Fruit fly (Drosophila melanogaster) whole organism, wandering third instar larva: ENCODE measurements around the gene Tim17a1.

ENCODE experiments used
- Abd-B ChIP-seq: fragments of >200 bp; optimal IDR thresholded peaks from 2 replicates; lab custom pipeline; 2017; ENCODE audit warnings: missing biosample characterization, missing genetic modification characterization
- CG32264 ChIP-seq: fragments of 200-800 bp; sonication (Bioruptor generic); optimal IDR thresholded peaks from 2 replicates; lab custom pipeline; 2016; ENCODE audit warnings: missing biosample characterization, missing genetic modification characterization
- CG9705 ChIP-seq: fragments of 200-800 bp; sonication (Bioruptor generic); optimal IDR thresholded peaks from 2 replicates; lab custom pipeline; 2018; ENCODE audit warnings: missing biosample characterization, mild to moderate bottlenecking, missing genetic modification characterization
- CrebA ChIP-seq: fragments of 200-800 bp; sonication (Bioruptor generic); optimal IDR thresholded peaks from 2 replicates; lab custom pipeline; 2016; ENCODE audit warnings: missing biosample characterization, mild to moderate bottlenecking, missing genetic modification characterization, borderline replicate concordance
- Dfd ChIP-seq: fragments of >200 bp; optimal IDR thresholded peaks from 2 replicates; lab custom pipeline; 2017; ENCODE audit warnings: missing biosample characterization, missing genetic modification characterization
- Dif ChIP-seq: fragments of 200-275, 200-300 bp; sonication (Bioruptor generic); optimal IDR thresholded peaks from 2 replicates; lab custom pipeline; 2018; ENCODE audit warnings: missing biosample characterization, missing genetic modification characterization; ENCODE audit not compliant: partially characterized antibody
- GATAd ChIP-seq: sonication (Bioruptor generic); optimal IDR thresholded peaks from 2 replicates; lab custom pipeline; 2016; ENCODE audit warnings: missing biosample characterization, missing genetic modification characterization
- HLH106 ChIP-seq: fragments of 200-800 bp; optimal IDR thresholded peaks from 3 replicates; lab custom pipeline; 2019; ENCODE audit warnings: missing biosample characterization, mild to moderate bottlenecking, missing genetic modification characterization, moderate library complexity
- Hnf4 ChIP-seq: fragments of 200-800 bp; sonication (Bioruptor generic); optimal IDR thresholded peaks from 2 replicates; lab custom pipeline; 2016; ENCODE audit warnings: missing biosample characterization, mild to moderate bottlenecking, missing genetic modification characterization
- Hr78 ChIP-seq: fragments of >200 bp; optimal IDR thresholded peaks from 2 replicates; lab custom pipeline; 2017; ENCODE audit warnings: missing biosample characterization, missing genetic modification characterization
- Hr83 ChIP-seq: fragments of 200-300 bp; sonication (Bioruptor generic); optimal IDR thresholded peaks from 2 replicates; lab custom pipeline; 2016; ENCODE audit warnings: missing biosample characterization, mild to moderate bottlenecking, missing genetic modification characterization, moderate library complexity; ENCODE audit not compliant: poor library complexity, severe bottlenecking
- Jra ChIP-seq: sonication (Bioruptor generic); optimal IDR thresholded peaks from 2 replicates; lab custom pipeline; 2016; ENCODE audit warnings: missing biosample characterization, missing genetic modification characterization
- Mio ChIP-seq: sonication (Bioruptor generic); optimal IDR thresholded peaks from 2 replicates; lab custom pipeline; 2016; ENCODE audit warnings: missing biosample characterization, missing genetic modification characterization
- Myc ChIP-seq: fragments of >200 bp; optimal IDR thresholded peaks from 2 replicates; lab custom pipeline; 2017
- N ChIP-seq: fragments of >200 bp; optimal IDR thresholded peaks from 2 replicates; lab custom pipeline; 2018; ENCODE audit warnings: missing biosample characterization, missing external identifiers, missing genetic modification characterization
- OdsH ChIP-seq: fragments of 200-800 bp; sonication (Bioruptor generic); optimal IDR thresholded peaks from 2 replicates; lab custom pipeline; 2016; ENCODE audit warnings: missing biosample characterization, mild to moderate bottlenecking, missing genetic modification characterization
- Rel ChIP-seq, 2 experiments: fragments of 200-800 bp; sonication (Bioruptor generic) in 1 of 2; optimal IDR thresholded peaks; 2 replicates in 1 of 2; 3 replicates in 1 of 2; lab custom pipeline; 2016 to 2019; ENCODE audit warnings: mild to moderate bottlenecking in 2 of 2, missing biosample characterization in 2 of 2, missing genetic modification characterization in 2 of 2, moderate library complexity in 1 of 2
- Sp1 ChIP-seq: fragments of 200-800 bp; sonication (Bioruptor generic); optimal IDR thresholded peaks from 3 replicates; lab custom pipeline; 2019; ENCODE audit warnings: missing biosample characterization, mild to moderate bottlenecking, missing genetic modification characterization, moderate library complexity
- Vsx2 ChIP-seq: fragments of 200-300, 225-300 bp; sonication (Bioruptor generic); optimal IDR thresholded peaks from 2 replicates; lab custom pipeline; 2018; ENCODE audit warnings: missing biosample characterization, missing genetic modification characterization; ENCODE audit not compliant: partially characterized antibody
- br ChIP-seq: fragments of 200-800 bp; sonication (Bioruptor generic); optimal IDR thresholded peaks from 2 replicates; lab custom pipeline; 2016; ENCODE audit warnings: missing biosample characterization, missing genetic modification characterization
- brk ChIP-seq: fragments of 200-800 bp; sonication (Bioruptor generic); optimal IDR thresholded peaks from 2 replicates; lab custom pipeline; 2016; ENCODE audit warnings: missing biosample characterization, mild to moderate bottlenecking, missing genetic modification characterization
- dl ChIP-seq, 2 experiments: fragments of 175-275, 200-275 bp in 1 of 2; fragments of 200-275 bp in 1 of 2; sonication (Bioruptor generic); optimal IDR thresholded peaks; lab custom pipeline; 2018; ENCODE audit warnings: mild to moderate bottlenecking in 2 of 2, missing biosample characterization in 2 of 2, missing genetic modification characterization in 2 of 2, moderate library complexity in 2 of 2; ENCODE audit not compliant: partially characterized antibody in 2 of 2, insufficient read depth in 1 of 2
- dmrt93B ChIP-seq: fragments of 200-800 bp; sonication (Bioruptor generic); optimal IDR thresholded peaks from 2 replicates; lab custom pipeline; 2018; ENCODE audit warnings: missing biosample characterization, mild to moderate bottlenecking, missing genetic modification characterization
- dsf ChIP-seq: sonication (Bioruptor generic); optimal IDR thresholded peaks from 2 replicates; lab custom pipeline; 2016; ENCODE audit warnings: missing biosample characterization, missing genetic modification characterization, borderline replicate concordance
- ey ChIP-seq: fragments of 200-800 bp; sonication (Bioruptor generic); optimal IDR thresholded peaks from 2 replicates; lab custom pipeline; 2016; ENCODE audit warnings: missing biosample characterization, missing genetic modification characterization
- foxo ChIP-seq, 2 experiments: fragments of 200-800 bp; sonication (Bioruptor generic); optimal IDR thresholded peaks; 2 replicates in 1 of 2; 3 replicates in 1 of 2; lab custom pipeline; 2016 to 2017; ENCODE audit warnings: missing biosample characterization in 2 of 2, missing genetic modification characterization in 2 of 2
- fru ChIP-seq: fragments of 200-800 bp; sonication (Bioruptor generic); optimal IDR thresholded peaks from 3 replicates; lab custom pipeline; 2016; ENCODE audit warnings: missing biosample characterization, mild to moderate bottlenecking, missing genetic modification characterization
- h ChIP-seq: fragments of 200-800 bp; sonication (Bioruptor generic); optimal IDR thresholded peaks from 3 replicates; lab custom pipeline; 2016; ENCODE audit warnings: missing biosample characterization, mild to moderate bottlenecking, missing genetic modification characterization
- jim ChIP-seq: fragments of 175-275, 200-325 bp; sonication (Bioruptor generic); optimal IDR thresholded peaks from 2 replicates; lab custom pipeline; 2016; ENCODE audit warnings: missing biosample characterization, mild to moderate bottlenecking, missing genetic modification characterization
- lola ChIP-seq: fragments of >200 bp; optimal IDR thresholded peaks from 2 replicates; lab custom pipeline; 2017; ENCODE audit warnings: missing biosample characterization, missing genetic modification characterization
- pan ChIP-seq: fragments of >200 bp; optimal IDR thresholded peaks from 2 replicates; lab custom pipeline; 2017
- psq ChIP-seq: fragments of 200-800 bp; sonication (Bioruptor generic); optimal IDR thresholded peaks from 3 replicates; lab custom pipeline; 2017; ENCODE audit warnings: missing biosample characterization, mild to moderate bottlenecking, missing genetic modification characterization, moderate library complexity
- rgr ChIP-seq: fragments of 200-800 bp; sonication (Bioruptor generic); optimal IDR thresholded peaks from 3 replicates; lab custom pipeline; 2016; ENCODE audit warnings: missing biosample characterization, mild to moderate bottlenecking, missing genetic modification characterization
- sage ChIP-seq: fragments of 200-800 bp; sonication (Bioruptor generic); optimal IDR thresholded peaks from 2 replicates; lab custom pipeline; 2016; ENCODE audit warnings: missing biosample characterization, mild to moderate bottlenecking, missing genetic modification characterization
- sv ChIP-seq: fragments of 200-800 bp; sonication (Bioruptor generic); optimal IDR thresholded peaks from 3 replicates; lab custom pipeline; 2016; ENCODE audit warnings: missing biosample characterization, missing genetic modification characterization
- tai ChIP-seq: sonication (Bioruptor generic); optimal IDR thresholded peaks from 2 replicates; lab custom pipeline; 2016; ENCODE audit warnings: missing biosample characterization, missing genetic modification characterization
- usp ChIP-seq: fragments of >200 bp; optimal IDR thresholded peaks from 2 replicates; lab custom pipeline; 2017; ENCODE audit warnings: missing biosample characterization, missing genetic modification characterization
- woc ChIP-seq: sonication (Bioruptor generic); optimal IDR thresholded peaks from 2 replicates; lab custom pipeline; 2016; ENCODE audit warnings: missing biosample characterization, mild to moderate bottlenecking, missing genetic modification characterization

Gene Tim17a1

DNA sequence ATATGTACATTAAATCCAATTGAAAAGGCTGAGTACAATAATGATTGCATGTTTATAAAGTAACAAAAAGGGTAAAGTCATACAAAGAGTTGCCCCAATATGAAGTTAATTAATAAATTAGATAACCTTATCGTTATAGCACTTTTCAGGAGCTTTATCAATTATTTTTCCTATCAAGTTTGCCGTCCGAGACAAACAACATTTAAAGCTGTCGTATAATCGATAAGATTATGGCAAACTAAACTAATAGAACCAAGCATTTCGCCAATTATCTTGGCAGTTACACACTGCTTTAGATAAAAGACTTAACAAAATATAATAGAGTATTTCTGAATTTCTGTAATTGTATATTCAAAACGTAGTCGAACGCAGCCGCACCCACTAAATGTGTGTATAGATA, 40.7 kb upstream of the Tim17a1 start:
- TF ChIP-seq Myc (lab: Kevin White, UChicago) (no peak), Hr83 (GFP tag; lab: Kevin White, UChicago) (no peak), usp (GFP tag; lab: Kevin White, UChicago) (no peak), OdsH (GFP tag; lab: Kevin White, UChicago) (no peak), Hnf4 (GFP tag; lab: Kevin White, UChicago) (no peak)

DNA sequence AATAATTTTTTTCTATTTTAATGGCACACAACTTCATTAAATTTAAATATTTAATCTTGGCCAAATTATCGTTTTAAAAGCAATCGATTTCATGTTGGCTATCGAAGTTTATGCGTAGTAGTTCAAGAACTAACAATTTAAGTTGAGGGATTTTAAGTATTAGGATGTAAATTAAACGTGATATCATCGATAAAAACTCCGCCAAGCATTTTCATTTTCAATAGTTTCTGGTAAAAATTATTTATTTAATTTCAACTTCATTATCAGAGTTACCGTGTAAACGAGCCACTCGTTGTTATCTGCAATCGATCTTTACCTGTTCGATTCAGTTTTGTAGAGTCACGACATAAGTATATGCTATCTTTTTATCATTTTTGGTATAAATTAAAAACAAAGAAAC, 38.5 kb upstream of the Tim17a1 start:
- TF ChIP-seq Abd-B (GFP tag; lab: Kevin White, UChicago) = no peak
- TF ChIP-seq tai (GFP tag; lab: Kevin White, UChicago) = no peak
- no peak for TF ChIP-seq Myc (lab: Kevin White, UChicago)
- TF ChIP-seq brk (GFP tag; lab: Kevin White, UChicago) = peak; percentile 95
- no peak for TF ChIP-seq Dif
- TF ChIP-seq psq (GFP tag; lab: Kevin White, UChicago) = peak; percentile 84
- TF ChIP-seq pan (lab: Kevin White, UChicago) = no peak
- no peak for TF ChIP-seq Dfd (GFP tag; lab: Kevin White, UChicago)
- TF ChIP-seq Sp1 = peak; percentile 99
- TF ChIP-seq CrebA (GFP tag; lab: Kevin White, UChicago) = no peak
- peak; percentile 99 for TF ChIP-seq h (GFP tag; lab: Kevin White, UChicago)
- peak; percentile 84 for TF ChIP-seq Jra
- TF ChIP-seq Hr78 (GFP tag; lab: Kevin White, UChicago) = no peak
- peak; percentile 99 for TF ChIP-seq dmrt93B
- peak; percentile 36 for TF ChIP-seq GATAd (GFP tag; lab: Kevin White, UChicago)
- peak; percentile 94 for TF ChIP-seq sv (GFP tag; lab: Kevin White, UChicago)
- TF ChIP-seq Hr83 (GFP tag; lab: Kevin White, UChicago) = peak; percentile 92
- TF ChIP-seq br = peak; percentile 95
- TF ChIP-seq N (GFP tag; lab: Kevin White, UChicago) = no peak
- TF ChIP-seq fru (GFP tag; lab: Kevin White, UChicago) = peak; percentile 94
- TF ChIP-seq jim (GFP tag; lab: Kevin White, UChicago) = no peak
- TF ChIP-seq OdsH (GFP tag; lab: Kevin White, UChicago) = peak; percentile 95
- TF ChIP-seq foxo (GFP tag; optimal IDR thresholded peaks at IDR 0.05; lab: Kevin White, UChicago) = peak; percentile 89 to 96
- no peak for TF ChIP-seq Vsx2 (GFP tag; lab: Kevin White, UChicago)
- peak; percentile 97 for TF ChIP-seq rgr (GFP tag; lab: Kevin White, UChicago)
- peak; percentile 99 for TF ChIP-seq sage (GFP tag; lab: Kevin White, UChicago)
- TF ChIP-seq woc (GFP tag; lab: Kevin White, UChicago) = peak; percentile 86
- peak; percentile 90 for TF ChIP-seq Rel (GFP tag; optimal IDR thresholded peaks at IDR 0.05; lab: Kevin White, UChicago)
- TF ChIP-seq Rel (tag; optimal IDR thresholded peaks at IDR 0.05; lab: Kevin White, UChicago) = peak; percentile 93
- TF ChIP-seq Hnf4 (GFP tag; lab: Kevin White, UChicago) = peak; percentile 94
- no peak for TF ChIP-seq usp (GFP tag; lab: Kevin White, UChicago)
- TF ChIP-seq CG9705 (GFP tag; lab: Kevin White, UChicago) = peak; percentile 100
- TF ChIP-seq lola (GFP tag; lab: Kevin White, UChicago) = no peak
- TF ChIP-seq ey (GFP tag; lab: Kevin White, UChicago) = peak; percentile 89
- TF ChIP-seq CG32264 = peak; percentile 94
- TF ChIP-seq Mio (GFP tag; lab: Kevin White, UChicago) = peak; percentile 59
- peak; percentile 88 for TF ChIP-seq dsf (GFP tag; lab: Kevin White, UChicago)
- peak; percentile 98 for TF ChIP-seq HLH106 (tag; lab: Kevin White, UChicago)
- no peak for TF ChIP-seq dl (GFP tag; optimal IDR thresholded peaks at IDR 0.05; lab: Kevin White, UChicago; ENCODE audit: insufficient read depth in 1 of 2, partially characterized antibody in 2 of 2)
